Fruit fly (Drosophila melanogaster): Measurements from ENCODE around the gene sd.

Gene sd

DNA sequence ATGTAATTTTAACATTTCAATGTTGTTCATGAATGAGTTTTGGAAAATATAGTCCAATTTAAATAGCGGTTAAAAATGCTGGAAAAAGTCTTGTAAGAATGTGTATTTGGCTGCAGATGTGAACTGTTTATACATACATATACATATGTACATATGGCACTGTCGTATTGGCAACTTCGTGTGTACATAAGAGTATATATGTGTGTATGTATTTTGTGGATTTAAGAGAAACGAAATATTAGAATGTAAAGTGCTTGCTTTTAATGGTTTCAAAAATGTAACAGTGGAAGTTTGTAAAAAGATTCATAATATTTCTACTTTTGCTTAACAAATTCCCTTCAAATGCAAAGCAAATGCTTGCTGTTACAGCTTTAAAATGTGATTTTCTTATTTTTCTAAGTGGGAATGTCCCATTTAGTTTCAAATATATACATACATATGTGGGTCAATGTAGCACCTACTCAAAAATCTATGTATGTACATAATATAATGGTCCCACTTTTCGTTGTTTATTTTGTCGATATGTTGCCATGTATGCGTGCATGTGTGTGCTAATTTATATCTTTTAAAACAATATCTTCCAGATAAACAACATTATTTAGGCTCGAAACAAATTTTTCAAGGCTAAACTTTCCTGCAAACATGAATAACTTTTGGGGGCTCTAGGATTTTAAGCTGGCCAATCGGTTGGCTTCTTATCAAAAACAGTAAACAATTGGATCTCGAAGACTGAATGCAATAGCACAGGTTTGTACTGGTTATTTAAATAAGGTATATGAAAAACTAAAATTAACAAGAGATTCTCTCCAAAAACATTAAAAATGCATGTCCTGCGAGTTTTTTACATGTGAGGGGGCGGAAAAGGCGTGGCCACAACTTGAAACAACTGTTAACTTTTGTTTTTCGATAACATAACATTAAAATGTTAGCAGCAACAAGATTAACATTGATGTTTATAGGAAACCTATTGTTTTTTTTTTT, 66.9 kb downstream of the sd start (continued):
- TF ChIP-seq Atf-2 (GFP tag; optimal IDR thresholded peaks at IDR 0.05), result peak; percentile 39
- peak; percentile 41 for TF ChIP-seq CG1647 (GFP tag; optimal IDR thresholded peaks at IDR 0.05)
- peak; percentile 40 for TF ChIP-seq CG1602 (GFP tag; optimal IDR thresholded peaks at IDR 0.05)
- TF ChIP-seq fd64A (GFP tag; optimal IDR thresholded peaks at IDR 0.05), result peak; percentile 63
- no peak for TF ChIP-seq Vsx1 (GFP tag; optimal IDR thresholded peaks at IDR 0.05)
- TF ChIP-seq al (GFP tag; IDR thresholded peaks at IDR 0.05), result no peak
- TF ChIP-seq HLHmδ (GFP tag; optimal IDR thresholded peaks at IDR 0.05), result no peak
- TF ChIP-seq bab2 (GFP tag; optimal IDR thresholded peaks at IDR 0.05), result peak; percentile 51
- no peak for TF ChIP-seq CG3065 (GFP tag; optimal IDR thresholded peaks at IDR 0.05)
- TF ChIP-seq Hr51 (GFP tag; optimal IDR thresholded peaks at IDR 0.05), result peak in 1 of 2 experiments; percentile 49
- peak; percentile 31 for TF ChIP-seq CG11398 (GFP tag; optimal IDR thresholded peaks at IDR 0.05)
- peak; percentile 18 for TF ChIP-seq CG10462 (GFP tag; optimal IDR thresholded peaks at IDR 0.05)
- TF ChIP-seq Fer2 (tag; optimal IDR thresholded peaks at IDR 0.05), result peak; percentile 57
- no peak for TF ChIP-seq CG9797 (GFP tag; optimal IDR thresholded peaks at IDR 0.05)
- no peak for TF ChIP-seq ci (GFP tag; IDR thresholded peaks at IDR 0.05)
- peak; percentile 77 for TF ChIP-seq Awh (GFP tag; IDR thresholded peaks at IDR 0.05)
- peak; percentile 61; the same call in 1 of the 3 replicates for TF ChIP-seq CG11695 (GFP tag; IDR thresholded peaks at IDR 0.05)
- 0 out of 2 replicates have a peak, but pooled peaks have one; percentile 18 for TF ChIP-seq Adf1 (GFP tag; IDR thresholded peaks at IDR 0.05)
- no peak for TF ChIP-seq CG7963 (GFP tag; IDR thresholded peaks at IDR 0.05; ENCODE audit: partially characterized antibody)
- peak; percentile 31; the same call in 1 of the 2 replicates for TF ChIP-seq wdn (GFP tag; IDR thresholded peaks at IDR 0.05)
- TF ChIP-seq zen (tag; optimal IDR thresholded peaks at IDR 0.05), result no peak
- TF ChIP-seq nerfin-1 (tag; optimal IDR thresholded peaks at IDR 0.05), result peak; percentile 51
- no peak; the same call in 1 of the 2 replicates for TF ChIP-seq chm (GFP tag; IDR thresholded peaks at IDR 0.05)
- TF ChIP-seq CG9215 (GFP tag; IDR thresholded peaks at IDR 0.05), result no peak
- TF ChIP-seq chn (GFP tag; optimal IDR thresholded peaks at IDR 0.05), result no peak
- TF ChIP-seq CG13123 (GFP tag; optimal IDR thresholded peaks at IDR 0.05), result peak; percentile 38
- no peak for TF ChIP-seq CG9876 (GFP tag; optimal IDR thresholded peaks at IDR 0.05)
- no peak for TF ChIP-seq CG5180 (GFP tag; optimal IDR thresholded peaks at IDR 0.05)
- no peak for TF ChIP-seq CG15011 (GFP tag; optimal IDR thresholded peaks at IDR 0.05)
- TF ChIP-seq kay (GFP tag; optimal IDR thresholded peaks at IDR 0.05), result peak; percentile 31
- TF ChIP-seq NK7.1 (GFP tag; optimal IDR thresholded peaks at IDR 0.05), result peak; percentile 38
- TF ChIP-seq CG17359 (tag; optimal IDR thresholded peaks at IDR 0.05), result peak; percentile 78
- no peak for TF ChIP-seq toy (GFP tag; IDR thresholded peaks at IDR 0.05)
- no peak for TF ChIP-seq tna (GFP tag; IDR thresholded peaks at IDR 0.05; ENCODE audit: partially characterized antibody)
- no peak for TF ChIP-seq unpg (GFP tag; optimal IDR thresholded peaks at IDR 0.05)
- no peak for TF ChIP-seq CG8944 (GFP tag; optimal IDR thresholded peaks at IDR 0.05)
- TF ChIP-seq Mes4 (GFP tag; optimal IDR thresholded peaks at IDR 0.05), result peak; percentile 33
- TF ChIP-seq ro (GFP tag; IDR thresholded peaks at IDR 0.05), result no peak
- no peak for TF ChIP-seq hb (GFP tag; IDR thresholded peaks at IDR 0.05; ENCODE audit: partially characterized antibody)
- peak; percentile 84 for TF ChIP-seq B-H2 (GFP tag; optimal IDR thresholded peaks at IDR 0.05)
- no peak for TF ChIP-seq Abd-B (GFP tag; optimal IDR thresholded peaks at IDR 0.05)
- peak; percentile 37 for TF ChIP-seq YL-1 (GFP tag; optimal IDR thresholded peaks at IDR 0.05)
- TF ChIP-seq CG31365 (tag; optimal IDR thresholded peaks at IDR 0.05), result peak; percentile 73
- TF ChIP-seq Lpt (GFP tag; optimal IDR thresholded peaks at IDR 0.05), result no peak
- no peak for TF ChIP-seq Blimp-1 (GFP tag; optimal IDR thresholded peaks at IDR 0.05)
- TF ChIP-seq tap (tag; optimal IDR thresholded peaks at IDR 0.05), result no peak
- peak; percentile 65 for TF ChIP-seq fd3F (GFP tag; optimal IDR thresholded peaks at IDR 0.05)
- no peak for TF ChIP-seq H2.0 (GFP tag; IDR thresholded peaks at IDR 0.05)
